Worm (Caenorhabditis elegans) whole organism, early embryonic: ENCODE data around the gene cht-2.

ENCODE experiments used
- ama-1 ChIP-seq: fragments of 150-350 bp; optimal IDR thresholded peaks from 2 replicates; lab custom pipeline; 2014
- hmg-4 ChIP-seq: fragments of 200-800 bp; sonication (Bioruptor generic); optimal IDR thresholded peaks from 2 replicates; lab custom pipeline; 2018; ENCODE audit warnings: mild to moderate bottlenecking, missing genetic modification characterization, missing compliant biosample characterization
- tbx-11 ChIP-seq: fragments of 200-800 bp; sonication (Bioruptor generic); IDR thresholded peaks from 2 replicates; pipeline ENCODE4 v1.3.6; 2022; ENCODE audit warnings: missing genetic modification characterization, missing compliant biosample characterization

- TF ChIP-seq tbx-11 (no peak), ama-1 (lab: Kevin White, UChicago) (no peak), hmg-4 (GFP tag; lab: Kevin White, UChicago) (no peak)
Observed at ce11 chrII:8545315-8545714, 24.6 kb downstream of the cht-2 start, which contains the start of gene decr-1.2.
